Worm (Caenorhabditis elegans): ENCODE data around the gene fbxc-44.

DNA sequence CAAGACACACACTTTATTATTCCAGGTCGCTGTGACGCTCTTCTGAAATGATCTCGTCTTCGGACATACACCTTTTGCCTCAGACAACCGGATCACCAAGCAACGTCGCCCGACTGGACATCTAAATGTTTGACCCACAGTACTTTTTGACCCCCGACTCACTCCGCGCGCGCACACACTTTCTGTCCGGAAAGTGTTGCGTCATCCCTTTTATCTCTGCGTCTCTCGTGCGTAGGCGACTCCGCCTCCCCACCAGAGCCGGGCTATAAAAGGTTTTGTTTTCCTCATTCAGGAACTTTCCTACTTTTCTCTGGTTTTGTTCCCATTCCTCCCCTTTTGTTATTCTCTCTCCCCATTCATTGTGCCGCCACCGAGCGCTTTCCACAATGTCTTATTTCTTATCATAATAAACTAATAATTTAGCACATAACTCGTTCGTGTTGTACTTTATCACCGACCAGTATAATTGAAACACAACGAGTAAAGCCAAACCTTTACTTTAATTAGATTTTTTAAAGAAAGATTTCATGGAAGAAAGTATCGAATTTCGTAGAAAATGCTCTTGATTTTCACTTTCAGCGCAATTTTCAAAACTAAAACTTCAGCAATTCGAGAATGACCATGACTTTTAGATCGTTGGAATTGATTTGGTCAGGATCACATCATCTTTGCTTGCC lies 28.3 kb downstream of the fbxc-44 start, which contains the start of gene F31D5.6:
- TF ChIP-seq ama-1 (optimal IDR thresholded peaks at IDR 0.05): no peak
- no peak for TF ChIP-seq hnd-1 (tag; optimal IDR thresholded peaks at IDR 0.05)
- no peak for TF ChIP-seq tbx-11 (GFP tag; IDR thresholded peaks at IDR 0.05)
- TF ChIP-seq tra-4 (tag; optimal IDR thresholded peaks at IDR 0.05): no peak
- TF ChIP-seq flt-1 (GFP tag; IDR thresholded peaks at IDR 0.05): no peak
- no peak for TF ChIP-seq B0310.2 (tag; optimal IDR thresholded peaks at IDR 0.05)
- no peak for TF ChIP-seq ceh-36 (tag; optimal IDR thresholded peaks at IDR 0.05)
- TF ChIP-seq ets-7 (tag; optimal IDR thresholded peaks at IDR 0.05): no peak
- 0 out of 2 replicates have a peak, but pooled peaks have one; percentile 43 for TF ChIP-seq sea-1 (GFP tag; conservative IDR thresholded peaks at IDR 0.05)
- no peak for TF ChIP-seq aly-1 (tag; optimal IDR thresholded peaks at IDR 0.05)

Measured in whole organism, early embryonic.